Worm (Caenorhabditis elegans) whole organism, L1 larva: ENCODE data around the gene srd-18.
A peak's percentile ranks its signal among the peaks of the same experiment; 100 is the strongest.

Experiments
- C16A3.4 ChIP-seq: fragments of 150-350 bp; optimal IDR thresholded peaks from 2 replicates; lab custom pipeline; 2014; ENCODE audit warnings: missing biosample characterization, missing genetic modification characterization
- C34B4.2 ChIP-seq: sonication (generic microtip); optimal IDR thresholded peaks from 2 replicates; lab custom pipeline; 2017; ENCODE audit warnings: mild to moderate bottlenecking, missing genetic modification characterization, missing compliant biosample characterization
- aly-2 ChIP-seq: fragments of 150-350 bp; optimal IDR thresholded peaks from 2 replicates; lab custom pipeline; 2014; ENCODE audit warnings: missing biosample characterization, missing genetic modification characterization
- blmp-1 ChIP-seq: fragments of 150-350 bp; optimal IDR thresholded peaks from 2 replicates; lab custom pipeline; 2014; ENCODE audit warnings: missing biosample characterization, missing genetic modification characterization
- ceh-63 ChIP-seq: fragments of 200-800 bp; sonication (Bioruptor generic); optimal IDR thresholded peaks from 2 replicates; lab custom pipeline; 2018; ENCODE audit warnings: mild to moderate bottlenecking, missing genetic modification characterization, missing compliant biosample characterization
- ceh-82 ChIP-seq, 3 experiments: fragments of 150-350 bp in 1 of 3; sonication (generic microtip) in 2 of 3; optimal IDR thresholded peaks; 2 replicates each; lab custom pipeline; 2014 to 2017; ENCODE audit warnings: missing biosample characterization in 3 of 3, missing genetic modification characterization in 3 of 3
- ceh-88 ChIP-seq: fragments of 200-800 bp; sonication (Bioruptor generic); IDR thresholded peaks from 2 replicates; pipeline ENCODE4 v1.3.6; 2022; ENCODE audit warnings: missing genetic modification characterization, missing compliant biosample characterization
- ceh-90 ChIP-seq: sonication (generic microtip); optimal IDR thresholded peaks from 2 replicates; lab custom pipeline; 2016; ENCODE audit warnings: missing genetic modification characterization, missing compliant biosample characterization
- dsc-1 ChIP-seq: sonication (generic microtip); optimal IDR thresholded peaks from 2 replicates; lab custom pipeline; 2016; ENCODE audit warnings: mild to moderate bottlenecking, missing genetic modification characterization, missing compliant biosample characterization
- efl-1 ChIP-seq, 4 experiments: fragments of 150-350 bp; optimal IDR thresholded peaks in 3 of 4; peaks in 1 of 4; 1 replicate in 1 of 4; 2 replicates in 3 of 4; lab custom pipeline; 2014; ENCODE audit warnings: missing biosample characterization in 2 of 4, missing genetic modification characterization in 2 of 4, missing genetic modification reagents in 2 of 4
- egl-13 ChIP-seq: sonication (generic microtip); optimal IDR thresholded peaks from 2 replicates; lab custom pipeline; 2016; ENCODE audit warnings: missing genotype, missing genetic modification reagents, missing genetic modification characterization, missing compliant biosample characterization
- ets-5 ChIP-seq: fragments of 200-800 bp; sonication (Bioruptor generic); IDR thresholded peaks from 2 replicates; pipeline ENCODE4 v1.3.6; 2022; ENCODE audit warnings: missing genetic modification characterization, missing compliant biosample characterization
- fkh-10 ChIP-seq: sonication (generic microtip); optimal IDR thresholded peaks from 2 replicates; lab custom pipeline; 2017; ENCODE audit warnings: missing biosample characterization, missing genetic modification reagents, missing genetic modification characterization
- grh-1 ChIP-seq: fragments of 200-800 bp; sonication (Bioruptor generic); IDR thresholded peaks from 2 replicates; pipeline ENCODE4 v1.3.6; 2022; ENCODE audit warnings: missing genetic modification reagents, missing genetic modification characterization, missing compliant biosample characterization
- hlh-17 ChIP-seq: fragments of 200-800 bp; sonication (Bioruptor generic); optimal IDR thresholded peaks from 2 replicates; lab custom pipeline; 2018; ENCODE audit warnings: missing genetic modification characterization, mild to moderate bottlenecking, missing compliant biosample characterization, moderate library complexity, borderline replicate concordance
- hlh-4 ChIP-seq: sonication (generic microtip); optimal IDR thresholded peaks from 2 replicates; lab custom pipeline; 2016; ENCODE audit warnings: mild to moderate bottlenecking, missing genetic modification characterization, missing compliant biosample characterization
- irx-1 ChIP-seq: sonication (generic microtip); optimal IDR thresholded peaks from 2 replicates; lab custom pipeline; 2016; ENCODE audit warnings: missing genetic modification characterization, missing compliant biosample characterization
- isw-1 ChIP-seq: fragments of 200-800 bp; sonication (Bioruptor generic); IDR thresholded peaks from 2 replicates; pipeline ENCODE4 v1.3.6; 2022; ENCODE audit warnings: missing genetic modification characterization, missing compliant biosample characterization
- lin-14 ChIP-seq: fragments of 200-800 bp; sonication (Bioruptor generic); optimal IDR thresholded peaks from 2 replicates; lab custom pipeline; 2018; ENCODE audit warnings: mild to moderate bottlenecking, missing genetic modification characterization, moderate library complexity, missing compliant biosample characterization
- lin-15B ChIP-seq: fragments of 150-350 bp; sonication (generic microtip); optimal IDR thresholded peaks from 3 replicates; lab custom pipeline; 2014; ENCODE audit warnings: missing biosample characterization, missing genetic modification characterization
- lin-35 ChIP-seq, 2 experiments: fragments of 150-350 bp; optimal IDR thresholded peaks; 2 replicates each; lab custom pipeline; 2014; ENCODE audit warnings: missing biosample characterization in 2 of 2, missing genetic modification characterization in 2 of 2, missing genetic modification reagents in 2 of 2
- lin-39 ChIP-seq: fragments of 150-350 bp; optimal IDR thresholded peaks from 2 replicates; lab custom pipeline; 2014; ENCODE audit warnings: missing biosample characterization, missing genetic modification reagents, missing genetic modification characterization
- lir-3 ChIP-seq: sonication (generic microtip); optimal IDR thresholded peaks from 2 replicates; lab custom pipeline; 2016; ENCODE audit warnings: mild to moderate bottlenecking, missing genetic modification characterization, moderate library complexity, missing compliant biosample characterization; ENCODE audit not compliant: poor library complexity
- lsy-2 ChIP-seq, 2 experiments: fragments of 150-350 bp; optimal IDR thresholded peaks; 2 replicates each; lab custom pipeline; 2014; ENCODE audit warnings: missing biosample characterization in 2 of 2, missing genetic modification characterization in 2 of 2
- mab-9 ChIP-seq: fragments of 200-800 bp; sonication (Bioruptor generic); IDR thresholded peaks from 2 replicates; pipeline ENCODE4 v1.3.6; 2022; ENCODE audit warnings: missing genetic modification reagents, missing genetic modification characterization, missing compliant biosample characterization
- mdl-1 ChIP-seq, 2 experiments: fragments of 150-350 bp; optimal IDR thresholded peaks; 2 replicates each; lab custom pipeline; 2014 to 2017; ENCODE audit warnings: missing biosample characterization in 2 of 2, missing genetic modification characterization in 2 of 2, inconsistent platforms in 1 of 2
- mep-1 ChIP-seq: fragments of 150-350 bp; optimal IDR thresholded peaks from 2 replicates; lab custom pipeline; 2014; ENCODE audit warnings: missing biosample characterization, missing genetic modification characterization
- nhr-11 ChIP-seq: fragments of 150-350 bp; optimal IDR thresholded peaks from 2 replicates; lab custom pipeline; 2014; ENCODE audit warnings: missing biosample characterization, missing genetic modification characterization
- nhr-19 ChIP-seq: fragments of 200-800 bp; sonication (Bioruptor generic); conservative IDR thresholded peaks from 2 replicates; pipeline ENCODE4 v1.3.6; 2022; ENCODE audit warnings: missing genetic modification characterization, missing compliant biosample characterization
- nhr-28 ChIP-seq: fragments of 150-350 bp; optimal IDR thresholded peaks from 2 replicates; lab custom pipeline; 2014; ENCODE audit warnings: missing biosample characterization, missing genetic modification characterization
- nhr-71 ChIP-seq: sonication (generic microtip); optimal IDR thresholded peaks from 2 replicates; lab custom pipeline; 2016; ENCODE audit warnings: mild to moderate bottlenecking, missing genetic modification characterization, moderate library complexity, missing compliant biosample characterization
- nhr-76 ChIP-seq: sonication (generic microtip); optimal IDR thresholded peaks from 2 replicates; lab custom pipeline; 2017; ENCODE audit warnings: missing biosample characterization, missing genetic modification characterization
- nhr-77 ChIP-seq: fragments of 150-350 bp; optimal IDR thresholded peaks from 2 replicates; lab custom pipeline; 2014; ENCODE audit warnings: missing biosample characterization, missing genetic modification characterization
- nhr-85 ChIP-seq: sonication (generic microtip); peaks from one replicate; lab custom pipeline; 2016; ENCODE audit warnings: missing genetic modification characterization, inconsistent platforms, missing compliant biosample characterization
- nhr-90 ChIP-seq: sonication (generic microtip); optimal IDR thresholded peaks from 2 replicates; lab custom pipeline; 2016; ENCODE audit warnings: mild to moderate bottlenecking, missing genetic modification characterization, missing compliant biosample characterization; ENCODE audit not compliant: poor library complexity
- pag-3 ChIP-seq: sonication (generic microtip); optimal IDR thresholded peaks from 2 replicates; lab custom pipeline; 2017; ENCODE audit warnings: missing genetic modification characterization, mild to moderate bottlenecking, missing compliant biosample characterization, antibody characterized with exemption, borderline replicate concordance; ENCODE audit not compliant: insufficient read depth
- pqm-1 ChIP-seq: sonication (generic microtip); optimal IDR thresholded peaks from 3 replicates; lab custom pipeline; 2017; ENCODE audit warnings: missing biosample characterization, missing genetic modification characterization
- rnt-1 ChIP-seq: sonication (generic microtip); optimal IDR thresholded peaks from 2 replicates; lab custom pipeline; 2016; ENCODE audit warnings: mild to moderate bottlenecking, missing genetic modification characterization, moderate library complexity, missing compliant biosample characterization
- skn-1 ChIP-seq: fragments of 150-350 bp; optimal IDR thresholded peaks from 2 replicates; lab custom pipeline; 2014; ENCODE audit warnings: missing biosample characterization, missing genetic modification characterization
- snpc-4 ChIP-seq: fragments of 150-350 bp; optimal IDR thresholded peaks from 2 replicates; lab custom pipeline; 2014; ENCODE audit warnings: missing biosample characterization, missing genetic modification characterization
- snu-23 ChIP-seq: sonication (generic microtip); optimal IDR thresholded peaks from 2 replicates; lab custom pipeline; 2016; ENCODE audit warnings: missing genetic modification characterization, missing compliant biosample characterization
- sox-4 ChIP-seq: sonication (generic microtip); optimal IDR thresholded peaks from 2 replicates; lab custom pipeline; 2016; ENCODE audit warnings: missing genetic modification characterization, missing compliant biosample characterization
- sup-37 ChIP-seq: fragments of 200-800 bp; sonication (Bioruptor generic); optimal IDR thresholded peaks from 2 replicates; lab custom pipeline; 2018; ENCODE audit warnings: mild to moderate bottlenecking, missing genetic modification characterization, missing compliant biosample characterization
- swsn-7 ChIP-seq: sonication (generic microtip); optimal IDR thresholded peaks from 2 replicates; lab custom pipeline; 2016; ENCODE audit warnings: missing genetic modification characterization, missing compliant biosample characterization
- tlp-1 ChIP-seq: fragments of 150-350 bp; optimal IDR thresholded peaks from 2 replicates; lab custom pipeline; 2014; ENCODE audit warnings: missing biosample characterization, missing genetic modification characterization
- unc-130 ChIP-seq: fragments of 150-350 bp; optimal IDR thresholded peaks from 2 replicates; lab custom pipeline; 2017; ENCODE audit warnings: missing biosample characterization, missing genetic modification characterization, inconsistent platforms
- zip-4 ChIP-seq: fragments of 200-800 bp; sonication (Bioruptor generic); optimal IDR thresholded peaks from 2 replicates; lab custom pipeline; 2018; ENCODE audit warnings: mild to moderate bottlenecking, missing genetic modification characterization, moderate library complexity, missing compliant biosample characterization
- ztf-11 ChIP-seq, 2 experiments: sonication (generic microtip); optimal IDR thresholded peaks; 2 replicates each; lab custom pipeline; 2016 to 2017; ENCODE audit warnings: missing genetic modification characterization in 2 of 2, missing biosample characterization in 1 of 2, missing compliant biosample characterization in 1 of 2
- ztf-4 ChIP-seq: fragments of 150-350 bp; optimal IDR thresholded peaks from 2 replicates; lab custom pipeline; 2014; ENCODE audit warnings: missing biosample characterization, missing genetic modification characterization

srd-18 gene

ce11 chrV:13472062-13472461, 45.4 kb upstream of the srd-18 start:
- TF ChIP-seq ceh-63, result no peak
- TF ChIP-seq mab-9 (GFP tag; lab: Robert Waterston, UW), result no peak
- no peak for TF ChIP-seq blmp-1 (tag; lab: Kevin White, UChicago)
- peak; percentile 21 for TF ChIP-seq unc-130 (tag; lab: Kevin White, UChicago)
- TF ChIP-seq C34B4.2 (tag; lab: Kevin White, UChicago), result no peak
- TF ChIP-seq efl-1 (optimal IDR thresholded peaks at IDR 0.05; lab: Kevin White, UChicago), result no peak
- TF ChIP-seq efl-1 (GFP tag; optimal IDR thresholded peaks at IDR 0.05 in 1 of 2; lab: Kevin White, UChicago), result peak in 1 of 2 experiments; percentile 39
- TF ChIP-seq nhr-77 (tag; lab: Kevin White, UChicago), result no peak
- TF ChIP-seq nhr-71, result peak; percentile 60
- TF ChIP-seq hlh-4 (tag; lab: Kevin White, UChicago), result no peak
- no peak for TF ChIP-seq pqm-1
- no peak for TF ChIP-seq nhr-85 (tag; lab: Kevin White, UChicago)
- TF ChIP-seq swsn-7 (tag; lab: Kevin White, UChicago), result no peak
- peak; percentile 35 to 47 for TF ChIP-seq lsy-2 (tag; optimal IDR thresholded peaks at IDR 0.05; lab: Kevin White, UChicago)
- no peak for TF ChIP-seq lir-3
- peak; percentile 29 for TF ChIP-seq snu-23 (GFP tag; lab: Kevin White, UChicago)
- peak; percentile 43 for TF ChIP-seq nhr-19
- TF ChIP-seq lin-35 (GFP tag; optimal IDR thresholded peaks at IDR 0.05; lab: Kevin White, UChicago), result no peak
- no peak for TF ChIP-seq ceh-90 (tag; lab: Kevin White, UChicago)
- TF ChIP-seq pag-3 (tag; lab: Kevin White, UChicago), result no peak
- peak; percentile 54 for TF ChIP-seq lin-14 (GFP tag; lab: Kevin White, UChicago)
- peak; percentile 61 for TF ChIP-seq rnt-1
- TF ChIP-seq tlp-1 (tag; lab: Kevin White, UChicago), result no peak

- TF ChIP-seq skn-1 (peak; percentile 51), snpc-4 (peak; percentile 75), nhr-11 (tag; lab: Kevin White, UChicago) (peak; percentile 39), zip-4 (GFP tag; lab: Kevin White, UChicago) (peak; percentile 71), hlh-17 (peak; percentile 76), sup-37 (GFP tag; lab: Kevin White, UChicago) (peak; percentile 80), dsc-1 (tag; lab: Kevin White, UChicago) (peak; percentile 97), mep-1 (tag; lab: Kevin White, UChicago) (peak; percentile 89), nhr-71 (peak; percentile 96), nhr-19 (peak; percentile 93), ets-5 (GFP tag; lab: Robert Waterston, UW) (no peak), ztf-11 (tag; optimal IDR thresholded peaks at IDR 0.05; lab: Kevin White, UChicago) (peak in 1 of 2 experiments; percentile 99), C16A3.4 (tag; lab: Kevin White, UChicago) (peak; percentile 56), ztf-4 (tag; lab: Kevin White, UChicago) (peak; percentile 34), tlp-1 (tag; lab: Kevin White, UChicago) (no peak), grh-1 (peak; percentile 85), lin-39 (tag; lab: Kevin White, UChicago) (peak; percentile 52), ceh-90 (tag; lab: Kevin White, UChicago) (peak; percentile 95), snu-23 (GFP tag; lab: Kevin White, UChicago) (peak; percentile 95), ceh-88 (GFP tag; lab: Robert Waterston, UW) (peak; percentile 74), nhr-90 (peak; percentile 98), lin-35 (GFP tag; optimal IDR thresholded peaks at IDR 0.05; lab: Kevin White, UChicago) (peak; percentile 63 to 84), mdl-1 (tag; optimal IDR thresholded peaks at IDR 0.05; lab: Kevin White, UChicago) (peak; percentile 37 to 96), nhr-28 (no peak), lin-15B (tag; lab: Kevin White, UChicago) (peak; percentile 66), ceh-82 (tag; optimal IDR thresholded peaks at IDR 0.05; lab: Kevin White, UChicago) (peak; percentile 78 to 93 (median 80)), sox-4 (tag; lab: Kevin White, UChicago) (peak; percentile 97), irx-1 (peak; percentile 97), nhr-85 (tag; lab: Kevin White, UChicago) (peak; percentile 97), nhr-76 (tag; lab: Kevin White, UChicago) (peak; percentile 48), nhr-77 (tag; lab: Kevin White, UChicago) (peak; percentile 41), fkh-10 (GFP tag; lab: Kevin White, UChicago) (no peak), isw-1 (peak; percentile 83), egl-13 (peak; percentile 94), aly-2 (tag; lab: Kevin White, UChicago) (peak; percentile 41)
Measured at ce11 chrV:13468190-13468765, 41.6 kb upstream of the srd-18 start, which contains the start of the genes F25H9.6 and F25H9.7. TSS of gene F25H9.6 (minus strand) at chrV:13468361. TSS of gene F25H9.7 (plus strand) at chrV:13468376.
